Worm (Caenorhabditis elegans) whole organism, young adult: ENCODE measurements around the gene zig-4.

Experiments used
- B0019.2 ChIP-seq: fragments of 200-800 bp; sonication (Bioruptor generic); conservative IDR thresholded peaks from 2 replicates; pipeline ENCODE4 v1.3.6; 2022; ENCODE audit warnings: missing genetic modification reagents, missing genetic modification characterization, missing compliant biosample characterization
- C06A6.2 ChIP-seq: fragments of 200-800 bp; sonication (Bioruptor generic); conservative IDR thresholded peaks from 2 replicates; pipeline ENCODE4 v1.3.6; 2022; ENCODE audit warnings: missing genetic modification characterization, missing compliant biosample characterization
- C17E4.6 ChIP-seq: fragments of 200-800 bp; sonication (Bioruptor generic); IDR thresholded peaks from 2 replicates; pipeline ENCODE4 v1.3.6; 2022; ENCODE audit warnings: missing genetic modification reagents, missing genetic modification characterization, missing compliant biosample characterization
- F52B5.7 ChIP-seq: sonication (generic microtip); optimal IDR thresholded peaks from 2 replicates; lab custom pipeline; 2016; ENCODE audit warnings: mild to moderate bottlenecking, missing genetic modification characterization, missing compliant biosample characterization
- F55B11.4 ChIP-seq: sonication (generic microtip); optimal IDR thresholded peaks from 2 replicates; lab custom pipeline; 2016; ENCODE audit warnings: missing compliant biosample characterization, missing genetic modification characterization, borderline replicate concordance; ENCODE audit not compliant: insufficient read depth
- K11D2.4 ChIP-seq: fragments of 200-800 bp; sonication (Bioruptor generic); IDR thresholded peaks from 2 replicates; pipeline ENCODE4 v1.3.6; 2022; ENCODE audit warnings: missing genetic modification reagents, missing genetic modification characterization, missing compliant biosample characterization
- T07F8.4 ChIP-seq: sonication (generic microtip); optimal IDR thresholded peaks from 2 replicates; lab custom pipeline; 2016; ENCODE audit warnings: mild to moderate bottlenecking, missing genetic modification characterization, moderate library complexity, missing compliant biosample characterization
- T26A5.8 ChIP-seq: sonication (generic microtip); optimal IDR thresholded peaks from 2 replicates; lab custom pipeline; 2016; ENCODE audit warnings: missing genetic modification characterization, missing compliant biosample characterization
- Y67H2A.10 ChIP-seq: fragments of 200-800 bp; sonication (Bioruptor generic); conservative IDR thresholded peaks from 2 replicates; pipeline ENCODE4 v1.3.6; 2022; ENCODE audit warnings: missing genetic modification reagents, missing genetic modification characterization, missing compliant biosample characterization
- Y95B8A.8 ChIP-seq: fragments of 200-800 bp; sonication (Bioruptor generic); IDR thresholded peaks from 2 replicates; pipeline ENCODE4 v1.3.6; 2022; ENCODE audit warnings: missing genetic modification reagents, missing genetic modification characterization, missing compliant biosample characterization
- atf-7 ChIP-seq: sonication (generic microtip); optimal IDR thresholded peaks from 2 replicates; lab custom pipeline; 2017; ENCODE audit warnings: mild to moderate bottlenecking, missing genetic modification characterization, missing compliant biosample characterization
- athp-1 ChIP-seq: sonication (generic microtip); optimal IDR thresholded peaks from 2 replicates; lab custom pipeline; 2017; ENCODE audit warnings: mild to moderate bottlenecking, missing genetic modification characterization, missing compliant biosample characterization
- attf-3 ChIP-seq: fragments of 200-800 bp; sonication (Bioruptor generic); conservative IDR thresholded peaks from 2 replicates; pipeline ENCODE4 v1.3.6; 2022; ENCODE audit warnings: missing genetic modification reagents, missing genetic modification characterization, missing compliant biosample characterization
- ceh-27 ChIP-seq: fragments of 200-800 bp; sonication (Bioruptor generic); optimal IDR thresholded peaks from 2 replicates; lab custom pipeline; 2018; ENCODE audit warnings: mild to moderate bottlenecking, missing genetic modification characterization, moderate library complexity, missing compliant biosample characterization
- ceh-91 ChIP-seq: fragments of 200-800 bp; sonication (Bioruptor generic); IDR thresholded peaks from 2 replicates; pipeline ENCODE4 v1.3.6; 2022; ENCODE audit warnings: missing genetic modification reagents, missing genetic modification characterization, missing compliant biosample characterization
- chd-7 ChIP-seq: sonication (generic microtip); optimal IDR thresholded peaks from 2 replicates; lab custom pipeline; 2016; ENCODE audit warnings: mild to moderate bottlenecking, missing genetic modification characterization, moderate library complexity, missing compliant biosample characterization
- dpff-1 ChIP-seq: sonication (generic microtip); optimal IDR thresholded peaks from 2 replicates; lab custom pipeline; 2017; ENCODE audit warnings: mild to moderate bottlenecking, missing genetic modification characterization, missing compliant biosample characterization
- hlh-26 ChIP-seq: fragments of 200-800 bp; sonication (Bioruptor generic); conservative IDR thresholded peaks from 2 replicates; pipeline ENCODE4 v1.3.6; 2022; ENCODE audit warnings: missing genetic modification reagents, missing genetic modification characterization, missing compliant biosample characterization
- hrde-1 ChIP-seq: sonication (generic microtip); optimal IDR thresholded peaks from 2 replicates; lab custom pipeline; 2016; ENCODE audit warnings: missing genetic modification characterization, mild to moderate bottlenecking, missing compliant biosample characterization, moderate library complexity, missing genotype, missing genetic modification reagents, borderline replicate concordance
- lin-35 ChIP-seq, 3 experiments: fragments of 150-350 bp in 2 of 3; sonication (generic microtip) in 1 of 3; optimal IDR thresholded peaks; 2 replicates each; lab custom pipeline; 2014 to 2018; ENCODE audit warnings: missing biosample characterization in 3 of 3, missing genetic modification characterization in 3 of 3, missing genetic modification reagents in 3 of 3
- lin-40 ChIP-seq: sonication (generic microtip); optimal IDR thresholded peaks from 2 replicates; lab custom pipeline; 2016; ENCODE audit warnings: missing genetic modification characterization, mild to moderate bottlenecking, missing compliant biosample characterization, missing genotype, missing genetic modification reagents
- lir-1 ChIP-seq: fragments of 200-800 bp; sonication (Bioruptor generic); conservative IDR thresholded peaks from 2 replicates; pipeline ENCODE4 v1.3.6; 2022; ENCODE audit warnings: missing genetic modification reagents, missing genetic modification characterization, missing compliant biosample characterization
- lsl-1 ChIP-seq: fragments of 200-800 bp; sonication (Bioruptor generic); optimal IDR thresholded peaks from 2 replicates; lab custom pipeline; 2018; ENCODE audit warnings: mild to moderate bottlenecking, missing genetic modification characterization, moderate library complexity, missing compliant biosample characterization
- madf-3 ChIP-seq: fragments of 200-800 bp; sonication (Bioruptor generic); IDR thresholded peaks from 2 replicates; pipeline ENCODE4 v1.3.6; 2022; ENCODE audit warnings: missing genetic modification reagents, missing genetic modification characterization, missing compliant biosample characterization
- madf-6 ChIP-seq: fragments of 200-800 bp; sonication (Bioruptor generic); IDR thresholded peaks from 2 replicates; pipeline ENCODE4 v1.3.6; 2022; ENCODE audit warnings: missing genetic modification reagents, missing genetic modification characterization, missing compliant biosample characterization
- mcd-1 ChIP-seq: fragments of 200-800 bp; sonication (Bioruptor generic); IDR thresholded peaks from 2 replicates; pipeline ENCODE4 v1.3.6; 2022; ENCODE audit warnings: missing genetic modification reagents, missing genetic modification characterization, missing compliant biosample characterization
- mel-28 ChIP-seq: sonication (generic microtip); optimal IDR thresholded peaks from 2 replicates; lab custom pipeline; 2016; ENCODE audit warnings: borderline replicate concordance, mild to moderate bottlenecking, missing genetic modification characterization, missing compliant biosample characterization
- mxl-1 ChIP-seq: sonication (generic microtip); optimal IDR thresholded peaks from 2 replicates; lab custom pipeline; 2016; ENCODE audit warnings: missing genetic modification characterization, missing compliant biosample characterization
- nfyb-1 ChIP-seq: fragments of 200-800 bp; sonication (Bioruptor generic); IDR thresholded peaks from 2 replicates; pipeline ENCODE4 v1.3.6; 2022; ENCODE audit warnings: missing genetic modification reagents, missing genetic modification characterization, missing compliant biosample characterization
- nhr-179 ChIP-seq: sonication (generic microtip); optimal IDR thresholded peaks from 2 replicates; lab custom pipeline; 2016; ENCODE audit warnings: mild to moderate bottlenecking, missing genetic modification characterization, missing compliant biosample characterization
- nhr-80 ChIP-seq: sonication (generic microtip); optimal IDR thresholded peaks from 2 replicates; lab custom pipeline; 2016; ENCODE audit warnings: missing genetic modification characterization, missing compliant biosample characterization
- pha-4 ChIP-seq: fragments of 150-350 bp; sonication (generic microtip); optimal IDR thresholded peaks from 2 replicates; lab custom pipeline; 2014; ENCODE audit warnings: missing biosample characterization, missing genetic modification reagents, missing genetic modification characterization
- sdz-38 ChIP-seq: sonication (generic microtip); optimal IDR thresholded peaks from 2 replicates; lab custom pipeline; 2016; ENCODE audit warnings: missing genotype, missing genetic modification characterization, missing compliant biosample characterization
- snpc-1.1 ChIP-seq: sonication (generic microtip); optimal IDR thresholded peaks from 2 replicates; lab custom pipeline; 2017; ENCODE audit warnings: missing genetic modification characterization, mild to moderate bottlenecking, missing compliant biosample characterization, antibody characterized with exemption, moderate library complexity, missing genotype, missing genetic modification reagents; ENCODE audit not compliant: insufficient read depth
- snpc-1.3 ChIP-seq: sonication (generic microtip); optimal IDR thresholded peaks from 2 replicates; lab custom pipeline; 2017; ENCODE audit warnings: missing genetic modification characterization, mild to moderate bottlenecking, missing compliant biosample characterization, antibody characterized with exemption, moderate library complexity, missing genotype, missing genetic modification reagents; ENCODE audit not compliant: insufficient read depth
- somi-1 ChIP-seq: fragments of 200-800 bp; sonication (Bioruptor generic); optimal IDR thresholded peaks from 2 replicates; lab custom pipeline; 2018; ENCODE audit warnings: mild to moderate bottlenecking, missing genetic modification characterization, missing compliant biosample characterization
- unc-62 ChIP-seq: fragments of 150-350 bp; optimal IDR thresholded peaks from 2 replicates; lab custom pipeline; 2014; ENCODE audit warnings: missing biosample characterization, missing genetic modification reagents, missing genetic modification characterization
- ztf-18 ChIP-seq: sonication (generic microtip); optimal IDR thresholded peaks from 2 replicates; lab custom pipeline; 2016; ENCODE audit warnings: missing genotype, mild to moderate bottlenecking, missing genetic modification characterization, missing compliant biosample characterization
- ztf-22 ChIP-seq: fragments of 200-800 bp; sonication (Bioruptor generic); optimal IDR thresholded peaks from 2 replicates; lab custom pipeline; 2018; ENCODE audit warnings: mild to moderate bottlenecking, missing genetic modification characterization, moderate library complexity, missing compliant biosample characterization
- ztf-26 ChIP-seq: sonication (generic microtip); optimal IDR thresholded peaks from 2 replicates; lab custom pipeline; 2017; ENCODE audit warnings: missing genetic modification characterization, missing compliant biosample characterization

The zig-4 gene

ce11 chrX:7952226-7953062 is 27.2 kb downstream of the zig-4 start (continued):
- no peak for TF ChIP-seq F55B11.4
- peak; percentile 6 for TF ChIP-seq ztf-22 (GFP tag; lab: Kevin White, UChicago)
- no peak for TF ChIP-seq dpff-1
- TF ChIP-seq Y67H2A.10 (GFP tag; lab: Robert Waterston, UW): no peak
- peak; percentile 9 for TF ChIP-seq ztf-26 (tag; lab: Kevin White, UChicago)
- no peak for TF ChIP-seq mxl-1
- TF ChIP-seq chd-7: peak; percentile 12
- TF ChIP-seq madf-6 (GFP tag; lab: Robert Waterston, UW): no peak
- no peak for TF ChIP-seq Y95B8A.8
- no peak for TF ChIP-seq lir-1
- no peak for TF ChIP-seq hlh-26
- TF ChIP-seq T26A5.8 (tag; lab: Kevin White, UChicago): no peak
- no peak for TF ChIP-seq lin-40
- TF ChIP-seq nfyb-1: peak; percentile 41; the same call in 1 of the 2 replicates
- TF ChIP-seq mcd-1 (GFP tag; lab: Robert Waterston, UW): no peak
- TF ChIP-seq B0019.2 (GFP tag; lab: Robert Waterston, UW): no peak
- no peak for TF ChIP-seq lin-35 (GFP tag; optimal IDR thresholded peaks at IDR 0.05; lab: Kevin White, UChicago)
- TF ChIP-seq madf-3 (GFP tag; lab: Robert Waterston, UW): no peak
- TF ChIP-seq atf-7 (tag; lab: Kevin White, UChicago): peak; percentile 25
- no peak for TF ChIP-seq athp-1
- no peak for TF ChIP-seq somi-1
- peak; percentile 9 for TF ChIP-seq unc-62 (GFP tag; lab: Kevin White, UChicago)
- TF ChIP-seq C06A6.2 (GFP tag; lab: Robert Waterston, UW): peak; percentile 41; the same call in 1 of the 2 replicates
- TF ChIP-seq lsl-1 (GFP tag; lab: Kevin White, UChicago): no peak
- no peak for TF ChIP-seq F52B5.7 (tag; lab: Kevin White, UChicago)
- peak; percentile 10 for TF ChIP-seq nhr-80 (tag; lab: Kevin White, UChicago)
- no peak for TF ChIP-seq snpc-1.1 (tag; lab: Kevin White, UChicago)
- no peak for TF ChIP-seq sdz-38
- no peak for TF ChIP-seq ceh-91 (GFP tag; lab: Robert Waterston, UW)
- TF ChIP-seq ceh-27 (GFP tag; lab: Kevin White, UChicago): no peak
- no peak for TF ChIP-seq pha-4
- TF ChIP-seq snpc-1.3 (tag; lab: Kevin White, UChicago): no peak

ce11 chrX:7953063-7953337 is 27.8 kb downstream of the zig-4 start:
- no peak for TF ChIP-seq C17E4.6 (GFP tag; lab: Robert Waterston, UW)
- no peak for TF ChIP-seq K11D2.4
- TF ChIP-seq T07F8.4: no peak
- no peak for TF ChIP-seq ztf-18 (tag; lab: Kevin White, UChicago)
- TF ChIP-seq mel-28 (tag; lab: Kevin White, UChicago): no peak
- TF ChIP-seq nhr-179 (tag; lab: Kevin White, UChicago): no peak
- TF ChIP-seq T26A5.8 (tag; lab: Kevin White, UChicago): no peak
- no peak for TF ChIP-seq hrde-1 (tag; lab: Kevin White, UChicago)
- no peak for TF ChIP-seq attf-3
